Fruit fly (Drosophila melanogaster) whole organism: ENCODE data around the gene Cyt-c-p.

ENCODE experiments used
- CG8478 ChIP-seq: fragments of >200 bp; optimal IDR thresholded peaks from 2 replicates; lab custom pipeline; 2018; ENCODE audit warnings: inconsistent platforms
- Dll ChIP-seq: fragments of >200 bp; optimal IDR thresholded peaks from 2 replicates; lab custom pipeline; 2017
- pan ChIP-seq: fragments of >200 bp; optimal IDR thresholded peaks from 2 replicates; lab custom pipeline; 2017
- psq ChIP-seq: fragments of >200 bp; optimal IDR thresholded peaks from 2 replicates; lab custom pipeline; 2017
- usp ChIP-seq: fragments of >200 bp; optimal IDR thresholded peaks from 2 replicates; lab custom pipeline; 2017; ENCODE audit warnings: missing biosample characterization, missing genetic modification characterization, mixed read lengths

DNA sequence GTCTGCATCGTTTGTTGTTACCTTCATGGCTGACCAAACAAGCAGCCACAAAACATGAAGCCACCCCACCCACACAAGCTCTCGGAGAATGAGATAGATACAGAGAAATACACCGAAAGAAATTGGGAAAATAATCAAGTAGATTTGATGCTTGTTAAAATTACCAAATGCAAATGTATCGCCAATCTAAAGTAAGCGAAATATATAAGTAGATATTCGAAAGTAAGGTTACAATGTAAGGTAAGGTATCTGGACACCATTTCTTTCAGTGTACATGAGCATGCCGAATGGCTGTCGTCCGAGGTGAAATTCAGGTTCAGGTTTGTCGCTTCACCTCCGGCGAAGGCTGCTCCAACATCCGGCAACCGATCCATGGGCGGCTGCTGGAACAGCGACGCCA is 47.4 kb upstream of the Cyt-c-p start:
- no peak for TF ChIP-seq psq (lab: Kevin White, UChicago)
- no peak for TF ChIP-seq CG8478 (lab: Kevin White, UChicago)
- no peak for TF ChIP-seq usp (GFP tag; lab: Kevin White, UChicago)
- no peak for TF ChIP-seq Dll (lab: Kevin White, UChicago)
- no peak for TF ChIP-seq pan (lab: Kevin White, UChicago)
